Fruit fly (Drosophila melanogaster): ENCODE measurements around the gene CG4815.

CG4815 gene

DNA sequence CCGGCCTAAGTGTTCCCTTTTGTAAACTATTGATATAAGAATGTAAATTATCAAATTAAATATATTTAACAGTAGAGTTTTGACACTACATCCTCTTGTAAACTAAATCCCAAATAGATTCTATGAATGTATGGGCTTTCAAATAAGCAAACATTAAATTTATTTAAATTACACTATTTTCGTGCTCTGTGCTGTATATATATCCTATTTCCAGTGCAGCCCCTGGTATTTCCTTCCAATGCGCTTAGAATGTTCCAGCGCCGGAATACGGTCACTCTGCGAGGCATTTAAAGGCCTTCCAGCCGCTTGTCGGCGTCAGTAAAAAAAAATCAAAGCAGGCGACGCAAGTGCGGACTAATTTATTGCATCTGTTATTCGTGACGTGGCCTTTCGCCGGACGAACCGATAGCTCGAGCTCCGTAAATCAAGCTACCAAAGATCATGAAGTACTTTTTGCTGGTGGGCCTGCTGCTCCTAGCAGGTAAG lies 42.1 kb downstream of the CG4815 start, which contains the start of gene Gp93 (continued):
- TF ChIP-seq Kr (GFP tag; optimal IDR thresholded peaks at IDR 0.05) (no peak), Stat92E (GFP tag; optimal IDR thresholded peaks at IDR 0.05) (no peak), trh (GFP tag; optimal IDR thresholded peaks at IDR 0.05) (no peak), CG8478 (optimal IDR thresholded peaks at IDR 0.05) (no peak), CG9876 (GFP tag; optimal IDR thresholded peaks at IDR 0.05) (no peak), CG7271 (tag; optimal IDR thresholded peaks at IDR 0.05) (no peak), CG4360 (GFP tag; IDR thresholded peaks at IDR 0.05) (no peak; the same call in 1 of the 2 replicates), CG15696 (tag; optimal IDR thresholded peaks at IDR 0.05) (peak; percentile 36), CG31388 (GFP tag; optimal IDR thresholded peaks at IDR 0.05) (no peak), unc-4 (GFP tag; IDR thresholded peaks at IDR 0.05; ENCODE audit: partially characterized antibody) (no peak), ato (GFP tag; IDR thresholded peaks at IDR 0.05; ENCODE audit: partially characterized antibody) (peak; percentile 50; the same call in 1 of the 2 replicates), scrt (GFP tag; optimal IDR thresholded peaks at IDR 0.05) (no peak), fd3F (GFP tag; optimal IDR thresholded peaks at IDR 0.05) (peak; percentile 42), CG6683 (GFP tag; optimal IDR thresholded peaks at IDR 0.05) (no peak), Hsf (GFP tag; optimal IDR thresholded peaks at IDR 0.05) (peak; percentile 53), sqz (GFP tag; optimal IDR thresholded peaks at IDR 0.05) (peak; percentile 95), nerfin-2 (GFP tag; IDR thresholded peaks at IDR 0.05; ENCODE audit: partially characterized antibody) (no peak), CG32772 (GFP tag; IDR thresholded peaks at IDR 0.05) (peak; percentile 74), CG9797 (GFP tag; optimal IDR thresholded peaks at IDR 0.05) (peak; percentile 32), lilli (GFP tag; optimal IDR thresholded peaks at IDR 0.05) (peak; percentile 66), CG12744 (GFP tag; optimal IDR thresholded peaks at IDR 0.05) (no peak), NK7.1 (GFP tag; optimal IDR thresholded peaks at IDR 0.05) (no peak), pzg (GFP tag; optimal IDR thresholded peaks at IDR 0.05) (peak; percentile 48), Mrtf (GFP tag; IDR thresholded peaks at IDR 0.05) (0 out of 3 replicates have a peak, but pooled peaks have one; percentile 53), HLH3B (GFP tag; IDR thresholded peaks at IDR 0.05) (peak; percentile 49), knrl (GFP tag; IDR thresholded peaks at IDR 0.05; ENCODE audit: partially characterized antibody) (no peak), hth (optimal IDR thresholded peaks at IDR 0.05) (no peak), grau (tag; optimal IDR thresholded peaks at IDR 0.05) (peak; percentile 68), CG3838 (GFP tag; optimal IDR thresholded peaks at IDR 0.05) (no peak), Trl (optimal IDR thresholded peaks at IDR 0.05) (no peak), Trl (GFP tag; optimal IDR thresholded peaks at IDR 0.05) (no peak), Ptx1 (GFP tag; IDR thresholded peaks at IDR 0.05) (peak; percentile 73; the same call in 1 of the 2 replicates), CG5245 (GFP tag; optimal IDR thresholded peaks at IDR 0.05) (no peak), gem (tag; optimal IDR thresholded peaks at IDR 0.05) (no peak), cg (GFP tag; optimal IDR thresholded peaks at IDR 0.05) (no peak), lola (GFP tag; optimal IDR thresholded peaks at IDR 0.05) (peak in 1 of 3 experiments; percentile 62), chinmo (GFP tag; IDR thresholded peaks at IDR 0.05; ENCODE audit: partially characterized antibody) (peak; percentile 60; the same call in 1 of the 4 replicates), HLH54F (GFP tag; optimal IDR thresholded peaks at IDR 0.05) (peak; percentile 48), onecut (GFP tag; IDR thresholded peaks at IDR 0.05) (peak; percentile 15; the same call in 1 of the 2 replicates), bab2 (GFP tag; optimal IDR thresholded peaks at IDR 0.05) (peak; percentile 39), CG14014 (GFP tag; IDR thresholded peaks at IDR 0.05) (peak; percentile 69), Mes4 (GFP tag; optimal IDR thresholded peaks at IDR 0.05) (no peak), lbe (GFP tag; optimal IDR thresholded peaks at IDR 0.05) (peak; percentile 30), BEAF-32 (GFP tag; optimal IDR thresholded peaks at IDR 0.05) (no peak), CG4404 (GFP tag; IDR thresholded peaks at IDR 0.05) (peak; percentile 47), Dek (tag; optimal IDR thresholded peaks at IDR 0.05) (peak; percentile 18), CG13894 (tag; optimal IDR thresholded peaks at IDR 0.05) (no peak), CG30020 (tag; optimal IDR thresholded peaks at IDR 0.05) (peak; percentile 47), eyg (GFP tag; optimal IDR thresholded peaks at IDR 0.05) (no peak), cwo (GFP tag; optimal IDR thresholded peaks at IDR 0.05) (no peak)
